Worm (Caenorhabditis elegans): ENCODE results near the gene C27A2.7.

DNA sequence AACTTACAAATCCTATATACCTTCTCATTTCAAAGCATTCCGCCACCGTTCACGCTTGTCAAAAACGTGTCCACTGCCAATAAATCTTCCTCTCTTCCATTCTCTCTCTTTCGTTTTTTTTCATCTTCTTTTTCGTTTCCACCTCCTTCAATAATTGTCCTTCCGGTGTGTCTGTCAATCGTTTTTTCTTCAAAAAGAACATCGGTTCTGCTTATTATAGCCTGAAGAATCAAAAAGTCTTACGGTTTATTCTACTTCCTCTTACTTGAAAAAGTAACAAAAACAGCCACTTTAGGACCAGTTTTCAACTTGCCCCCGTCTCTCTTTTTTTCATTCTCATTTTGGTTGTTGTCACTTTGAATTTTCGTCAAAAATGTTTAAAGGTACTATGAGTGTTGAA lies 21.9 kb downstream of the C27A2.7 start:
- TF ChIP-seq him-1 (tag; optimal IDR thresholded peaks at IDR 0.05) = no peak
- TF ChIP-seq dao-5 (tag; optimal IDR thresholded peaks at IDR 0.05) = no peak
